Fruit fly (Drosophila melanogaster) whole organism, embryonic: Measurements from ENCODE around the gene CG4953.

Source experiments
- CG10147 ChIP-seq: fragments of 200-800 bp; sonication (Bioruptor generic); optimal IDR thresholded peaks from 2 replicates; lab custom pipeline; 2019; ENCODE audit warnings: missing biosample characterization, mild to moderate bottlenecking, missing genetic modification characterization, moderate library complexity
- CG12104 ChIP-seq: fragments of 200-800 bp; sonication (Bioruptor generic); optimal IDR thresholded peaks from 3 replicates; lab custom pipeline; 2016; ENCODE audit warnings: missing biosample characterization, missing genetic modification characterization
- CG12155 ChIP-seq: fragments of 200-800 bp; sonication (Bioruptor generic); optimal IDR thresholded peaks from 3 replicates; lab custom pipeline; 2016; ENCODE audit warnings: missing biosample characterization, missing genetic modification characterization
- CG13296 ChIP-seq: fragments of 200-800 bp; sonication (Bioruptor generic); optimal IDR thresholded peaks from 3 replicates; lab custom pipeline; 2018; ENCODE audit warnings: missing biosample characterization, mild to moderate bottlenecking, missing genetic modification characterization
- CG13624 ChIP-seq: fragments of 200-800 bp; sonication (Bioruptor generic); optimal IDR thresholded peaks from 2 replicates; lab custom pipeline; 2016; ENCODE audit warnings: missing biosample characterization, missing genetic modification characterization
- CG13894 ChIP-seq: fragments of 200-800 bp; sonication (Bioruptor generic); optimal IDR thresholded peaks from 3 replicates; lab custom pipeline; 2018; ENCODE audit warnings: missing biosample characterization, mild to moderate bottlenecking, missing genetic modification characterization, moderate library complexity
- CG14441 ChIP-seq: fragments of 200-800 bp; sonication (Bioruptor generic); IDR thresholded peaks from 2 replicates; pipeline ENCODE4 v1.3.6; 2022; ENCODE audit warnings: missing biosample characterization, missing genetic modification characterization
- CG15696 ChIP-seq: fragments of 200-800 bp; sonication (Bioruptor generic); optimal IDR thresholded peaks from 2 replicates; lab custom pipeline; 2019; ENCODE audit warnings: missing biosample characterization, mild to moderate bottlenecking, missing genetic modification characterization, moderate library complexity
- CG1602 ChIP-seq: fragments of 200-800 bp; sonication (Bioruptor generic); optimal IDR thresholded peaks from 3 replicates; lab custom pipeline; 2016; ENCODE audit warnings: missing biosample characterization, missing genetic modification characterization
- CG1603 ChIP-seq: fragments of 200-800 bp; sonication (Bioruptor generic); optimal IDR thresholded peaks from 2 replicates; lab custom pipeline; 2019; ENCODE audit warnings: missing biosample characterization, mild to moderate bottlenecking, missing genetic modification characterization, moderate library complexity
- CG16813 ChIP-seq: fragments of 200-800 bp; sonication (Bioruptor generic); IDR thresholded peaks from 3 replicates; pipeline ENCODE4 v1.3.6; 2022; ENCODE audit warnings: missing biosample characterization, missing genetic modification characterization; ENCODE audit not compliant: partially characterized antibody
- CG16815 ChIP-seq: fragments of 200-800 bp; sonication (Bioruptor generic); optimal IDR thresholded peaks from 3 replicates; lab custom pipeline; 2017; ENCODE audit warnings: missing biosample characterization, mild to moderate bottlenecking, missing genetic modification characterization
- CG34224 ChIP-seq: fragments of 200-800 bp; sonication (Bioruptor generic); IDR thresholded peaks from 3 replicates; pipeline ENCODE4 v1.3.6; 2022; ENCODE audit warnings: missing biosample characterization, missing genetic modification characterization; ENCODE audit not compliant: partially characterized antibody
- CG3726 ChIP-seq: fragments of 200-800 bp; sonication (Bioruptor generic); IDR thresholded peaks from 3 replicates; pipeline ENCODE4, ENCODE4 v1.3.6; 2022; ENCODE audit warnings: missing biosample characterization, missing genetic modification characterization
- CG5245 ChIP-seq: fragments of 200-800 bp; sonication (Bioruptor generic); optimal IDR thresholded peaks from 3 replicates; lab custom pipeline; 2016; ENCODE audit warnings: missing biosample characterization, missing genetic modification characterization
- CG7839 ChIP-seq: fragments of 200-800 bp; sonication (Bioruptor generic); optimal IDR thresholded peaks from 3 replicates; lab custom pipeline; 2018; ENCODE audit warnings: missing biosample characterization, mild to moderate bottlenecking, missing genetic modification characterization, moderate library complexity
- Chrac-16 ChIP-seq: fragments of 200-800 bp; sonication (Bioruptor generic); optimal IDR thresholded peaks from 3 replicates; lab custom pipeline; 2016; ENCODE audit warnings: missing biosample characterization, missing genetic modification characterization
- CoRest ChIP-seq: fragments of 200-800 bp; sonication (Bioruptor generic); optimal IDR thresholded peaks from 3 replicates; lab custom pipeline; 2018; ENCODE audit warnings: missing biosample characterization, mild to moderate bottlenecking, missing genetic modification characterization, moderate library complexity
- Dip2 ChIP-seq: fragments of 200-800 bp; sonication (Bioruptor generic); IDR thresholded peaks from 2 replicates; pipeline ENCODE4 v1.3.6; 2022; ENCODE audit warnings: missing biosample characterization, missing genetic modification characterization
- Doc2 ChIP-seq: fragments of 200-800 bp; sonication (Bioruptor generic); IDR thresholded peaks from 2 replicates; pipeline ENCODE4 v1.3.6; 2022; ENCODE audit warnings: missing biosample characterization, missing genetic modification characterization
- Drgx ChIP-seq: fragments of 200-800 bp; sonication (Bioruptor generic); IDR thresholded peaks from 2 replicates; pipeline ENCODE4 v1.3.6; 2022; ENCODE audit warnings: missing biosample characterization, missing genetic modification characterization
- Eip74EF ChIP-seq, 2 experiments: fragments of 200-800 bp in 1 of 2; fragments of >200 bp in 1 of 2; sonication (Bioruptor generic) in 1 of 2; optimal IDR thresholded peaks; 2 replicates each; lab custom pipeline; 2017 to 2019; ENCODE audit warnings: missing biosample characterization in 2 of 2, missing genetic modification characterization in 2 of 2, mild to moderate bottlenecking in 1 of 2, moderate library complexity in 1 of 2
- Elba2 ChIP-seq: fragments of 200-800 bp; sonication (Bioruptor generic); optimal IDR thresholded peaks from 3 replicates; lab custom pipeline; 2016; ENCODE audit warnings: missing biosample characterization, missing genetic modification characterization
- Fer1 ChIP-seq: fragments of 200-800 bp; sonication (Bioruptor generic); optimal IDR thresholded peaks from 2 replicates; lab custom pipeline; 2017; ENCODE audit warnings: missing biosample characterization, mild to moderate bottlenecking, missing genetic modification characterization
- Hr78 ChIP-seq, 2 experiments: fragments of 200-800 bp in 1 of 2; fragments of >200 bp in 1 of 2; sonication (Bioruptor generic) in 1 of 2; optimal IDR thresholded peaks; 2 replicates each; lab custom pipeline; 2017 to 2019; ENCODE audit warnings: missing biosample characterization in 2 of 2, missing genetic modification characterization in 2 of 2, mild to moderate bottlenecking in 1 of 2, moderate library complexity in 1 of 2
- Lpt ChIP-seq: fragments of >200 bp; optimal IDR thresholded peaks from 2 replicates; lab custom pipeline; 2018; ENCODE audit warnings: missing biosample characterization, missing genetic modification characterization
- Oaz ChIP-seq: fragments of 200-800 bp; sonication (Bioruptor generic); IDR thresholded peaks from 2 replicates; pipeline ENCODE4 v1.3.6; 2022; ENCODE audit warnings: missing biosample characterization, missing genetic modification characterization
- Side ChIP-seq: fragments of 200-800 bp; sonication (Bioruptor generic); optimal IDR thresholded peaks from 2 replicates; lab custom pipeline; 2016; ENCODE audit warnings: missing biosample characterization, missing genetic modification characterization
- Spps ChIP-seq: fragments of 200-800 bp; sonication (Bioruptor generic); optimal IDR thresholded peaks from 2 replicates; lab custom pipeline; 2018; ENCODE audit warnings: missing biosample characterization, mild to moderate bottlenecking, missing genetic modification characterization
- Sry-δ ChIP-seq: fragments of 200-800 bp; sonication (Bioruptor generic); optimal IDR thresholded peaks from 2 replicates; lab custom pipeline; 2016; ENCODE audit warnings: missing biosample characterization, missing genetic modification characterization
- ap ChIP-seq: fragments of 200-800 bp; sonication (Bioruptor generic); IDR thresholded peaks from 2 replicates; pipeline ENCODE4 v1.3.6; 2022; ENCODE audit warnings: missing biosample characterization, missing genetic modification characterization
- chif ChIP-seq, 2 experiments: fragments of 200-800 bp; sonication (Bioruptor generic); optimal IDR thresholded peaks; 3 replicates each; lab custom pipeline; 2016; ENCODE audit warnings: missing biosample characterization in 2 of 2, missing genetic modification characterization in 2 of 2
- ci ChIP-seq: fragments of 200-800 bp; sonication (Bioruptor generic); IDR thresholded peaks from 3 replicates; pipeline ENCODE4 v1.3.6; 2022; ENCODE audit warnings: missing biosample characterization, missing genetic modification characterization
- crc ChIP-seq: fragments of 200-800 bp; sonication (Bioruptor generic); optimal IDR thresholded peaks from 2 replicates; lab custom pipeline; 2016; ENCODE audit warnings: missing biosample characterization, missing genetic modification characterization
- dm ChIP-seq: fragments of 200-800 bp; sonication (Bioruptor generic); optimal IDR thresholded peaks from 3 replicates; lab custom pipeline; 2016; ENCODE audit warnings: missing biosample characterization, missing genetic modification characterization
- eve ChIP-seq, 2 experiments: fragments of >200 bp; optimal IDR thresholded peaks; 2 replicates each; lab custom pipeline; 2017; ENCODE audit warnings: missing biosample characterization in 2 of 2, missing genetic modification characterization in 2 of 2
- inv ChIP-seq: fragments of 200-800 bp; sonication (Bioruptor generic); IDR thresholded peaks from 2 replicates; pipeline ENCODE4 v1.3.6; 2022; ENCODE audit warnings: missing biosample characterization, missing genetic modification characterization; ENCODE audit not compliant: partially characterized antibody
- kni ChIP-seq: fragments of 200-800 bp; sonication (Bioruptor generic); optimal IDR thresholded peaks from 3 replicates; lab custom pipeline; 2017; ENCODE audit warnings: mild to moderate bottlenecking, missing biosample characterization, missing genetic modification reagents, missing genetic modification characterization
- lbe ChIP-seq: fragments of 200-800 bp; sonication (Bioruptor generic); optimal IDR thresholded peaks from 2 replicates; lab custom pipeline; 2016; ENCODE audit warnings: missing biosample characterization, mild to moderate bottlenecking, missing genetic modification characterization
- maf-S ChIP-seq: fragments of 200-800 bp; sonication (Bioruptor generic); optimal IDR thresholded peaks from 2 replicates; lab custom pipeline; 2016; ENCODE audit warnings: missing biosample characterization, missing genetic modification characterization
- nom ChIP-seq: fragments of 200-800 bp; sonication (Bioruptor generic); optimal IDR thresholded peaks from 2 replicates; lab custom pipeline; 2017; ENCODE audit warnings: missing biosample characterization, missing genetic modification characterization, mild to moderate bottlenecking, moderate library complexity, missing genetic modification reagents
- pros ChIP-seq: fragments of 200-800 bp; sonication (Bioruptor generic); optimal IDR thresholded peaks from 3 replicates; lab custom pipeline; 2019; ENCODE audit warnings: missing biosample characterization, mild to moderate bottlenecking, missing genetic modification characterization, moderate library complexity
- ranshi ChIP-seq: fragments of 200-800 bp; sonication (Bioruptor generic); IDR thresholded peaks from 2 replicates; pipeline ENCODE4 v1.3.6; 2022; ENCODE audit warnings: missing biosample characterization, missing genetic modification characterization
- slbo ChIP-seq: fragments of 200-800 bp; sonication (Bioruptor generic); IDR thresholded peaks from 2 replicates; pipeline ENCODE4 v1.3.6; 2022; ENCODE audit warnings: missing biosample characterization, missing genetic modification characterization
- slp2 ChIP-seq: fragments of 200-800 bp; sonication (Bioruptor generic); optimal IDR thresholded peaks from 2 replicates; lab custom pipeline; 2016; ENCODE audit warnings: missing biosample characterization, missing genetic modification characterization
- sr ChIP-seq: fragments of 200-800 bp; sonication (Bioruptor generic); IDR thresholded peaks from 3 replicates; pipeline ENCODE4 v1.3.6; 2022; ENCODE audit warnings: missing biosample characterization, missing genetic modification characterization
- stc ChIP-seq: fragments of 200-800 bp; sonication (Bioruptor generic); IDR thresholded peaks from 2 replicates; pipeline ENCODE4 v1.3.6; 2022; ENCODE audit warnings: missing biosample characterization, missing genetic modification characterization
- trh ChIP-seq: fragments of 200-800 bp; sonication (Bioruptor generic); optimal IDR thresholded peaks from 2 replicates; lab custom pipeline; 2016; ENCODE audit warnings: missing biosample characterization, missing genetic modification characterization
- twi ChIP-seq: fragments of 200-800 bp; optimal IDR thresholded peaks from 2 replicates; lab custom pipeline; 2019; ENCODE audit warnings: missing biosample characterization, mild to moderate bottlenecking, missing genetic modification characterization, moderate library complexity
- tx ChIP-seq: fragments of 200-800 bp; sonication (Bioruptor generic); optimal IDR thresholded peaks from 2 replicates; lab custom pipeline; 2016; ENCODE audit warnings: missing biosample characterization, missing genetic modification characterization
- vfl ChIP-seq: fragments of 200-800 bp; sonication (Bioruptor generic); optimal IDR thresholded peaks from 2 replicates; lab custom pipeline; 2016; ENCODE audit warnings: missing biosample characterization, missing genetic modification characterization
- zfh2 ChIP-seq: fragments of 200-800 bp; sonication (Bioruptor generic); optimal IDR thresholded peaks from 2 replicates; lab custom pipeline; 2016; ENCODE audit warnings: missing biosample characterization, missing genetic modification characterization

Gene CG4953

dm6 chr2L:10278658-10279057 is 12.2 kb downstream of the CG4953 start, which contains the start of gene Utx (continued):
- TF ChIP-seq Dip2 (GFP tag; lab: Robert Waterston, UW) (no peak), Side (no peak), Elba2 (GFP tag; lab: Kevin White, UChicago) (no peak), nom (GFP tag; lab: Kevin White, UChicago) (no peak), pros (GFP tag; lab: Kevin White, UChicago) (no peak), sr (GFP tag; lab: Robert Waterston, UW) (no peak), CG3726 (GFP tag; lab: Robert Waterston, UW) (no peak), CG7839 (tag; lab: Kevin White, UChicago) (no peak), slp2 (GFP tag; lab: Kevin White, UChicago) (no peak), CG13894 (tag; lab: Kevin White, UChicago) (no peak), trh (GFP tag; lab: Kevin White, UChicago) (no peak), CG1602 (GFP tag; lab: Kevin White, UChicago) (no peak), Oaz (no peak), ranshi (no peak), CG12155 (GFP tag; lab: Kevin White, UChicago) (no peak), Spps (no peak), Doc2 (GFP tag; lab: Robert Waterston, UW) (no peak), crc (GFP tag; lab: Kevin White, UChicago) (no peak), CoRest (tag; lab: Kevin White, UChicago) (no peak), CG13624 (GFP tag; lab: Kevin White, UChicago) (peak; percentile 5), zfh2 (no peak), ci (GFP tag; lab: Robert Waterston, UW) (no peak), CG13296 (GFP tag; lab: Kevin White, UChicago) (no peak), Eip74EF (GFP tag; optimal IDR thresholded peaks at IDR 0.05; lab: Kevin White, UChicago) (no peak), Fer1 (GFP tag; lab: Kevin White, UChicago) (no peak), dm (GFP tag; lab: Kevin White, UChicago) (no peak), vfl (GFP tag; lab: Kevin White, UChicago) (no peak), CG16815 (no peak), twi (tag; lab: Kevin White, UChicago) (no peak), lbe (GFP tag; lab: Kevin White, UChicago) (no peak), inv (peak; percentile 88), CG10147 (GFP tag; lab: Kevin White, UChicago) (no peak), stc (GFP tag; lab: Robert Waterston, UW) (no peak), CG12104 (no peak), CG5245 (GFP tag; lab: Kevin White, UChicago) (no peak), slbo (peak; percentile 57; the same call in 1 of the 2 replicates), tx (GFP tag; lab: Kevin White, UChicago) (no peak), CG16813 (GFP tag; lab: Robert Waterston, UW) (peak; percentile 89), kni (no peak), maf-S (GFP tag; lab: Kevin White, UChicago) (no peak), Lpt (no peak), Drgx (GFP tag; lab: Robert Waterston, UW) (no peak), Hr78 (GFP tag; optimal IDR thresholded peaks at IDR 0.05; lab: Kevin White, UChicago) (no peak), CG15696 (tag; lab: Kevin White, UChicago) (no peak), CG34224 (GFP tag; lab: Robert Waterston, UW) (peak; percentile 81), chif (GFP tag; optimal IDR thresholded peaks at IDR 0.05; lab: Kevin White, UChicago) (no peak), Sry-δ (peak; percentile 92), eve (GFP tag; optimal IDR thresholded peaks at IDR 0.05; lab: Kevin White, UChicago) (no peak), Chrac-16 (GFP tag; lab: Kevin White, UChicago) (no peak), CG1603 (tag; lab: Kevin White, UChicago) (no peak), CG14441 (no peak), ap (GFP tag; lab: Robert Waterston, UW) (no peak)
